Worm (Caenorhabditis elegans): ENCODE results near the gene F42A9.17.

The F42A9.17 gene

DNA sequence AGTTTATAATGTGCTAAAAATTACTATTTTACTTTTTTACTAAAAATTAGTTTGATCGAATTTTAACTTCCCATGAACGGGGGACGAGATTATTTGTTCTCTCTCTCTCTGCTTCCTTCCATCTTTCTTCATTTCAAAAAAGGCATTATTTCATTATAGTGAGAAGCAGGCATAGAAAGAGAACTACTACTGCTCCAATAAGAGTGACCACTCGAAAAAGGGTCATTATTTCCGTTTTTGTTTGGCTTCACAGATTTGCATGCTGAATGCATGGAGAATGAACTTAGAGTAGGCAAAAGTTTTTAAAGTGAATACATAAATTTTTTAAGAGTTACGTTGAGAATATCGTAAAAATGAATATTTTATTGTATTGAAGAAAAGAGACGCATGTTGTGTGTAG lies 41.0 kb downstream of the F42A9.17 start:
- no peak for TF ChIP-seq lag-1 (GFP tag; IDR thresholded peaks at IDR 0.05)
- TF ChIP-seq dox-1 (GFP tag; IDR thresholded peaks at IDR 0.05): no peak
- TF ChIP-seq ccch-3 (GFP tag; optimal IDR thresholded peaks at IDR 0.05): no peak
- no peak for TF ChIP-seq F39B2.1 (GFP tag; IDR thresholded peaks at IDR 0.05)
- TF ChIP-seq Y53F4B.3 (GFP tag; IDR thresholded peaks at IDR 0.05): no peak
- TF ChIP-seq let-607 (tag; optimal IDR thresholded peaks at IDR 0.05): no peak

DNA sequence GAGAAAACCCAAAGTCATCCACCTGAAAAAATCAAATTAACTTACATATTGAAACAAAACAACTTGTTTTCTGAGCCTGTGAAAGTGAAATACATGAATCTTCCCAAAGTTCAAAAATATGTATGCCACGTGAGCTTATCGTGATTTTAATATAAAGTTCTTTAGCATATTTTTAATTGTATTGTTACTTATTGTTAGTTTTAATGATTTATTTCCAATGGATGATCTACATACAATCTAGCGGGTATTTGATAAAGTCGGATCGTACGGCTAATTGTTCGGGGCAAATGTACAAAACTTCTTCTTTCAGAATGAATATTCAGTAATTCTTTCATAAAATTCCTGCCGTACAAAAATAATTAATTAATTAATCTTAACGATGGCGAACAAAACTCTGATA lies 41.5 kb downstream of the F42A9.17 start, which contains the start of gene Y59H11AM.4:
Y59H11AM.4 (minus strand) TSS at position 101 of the 400 bp plus-strand sequence.
- TF ChIP-seq ekl-4 (GFP tag; IDR thresholded peaks at IDR 0.05) (no peak), C17E4.6 (GFP tag; IDR thresholded peaks at IDR 0.05) (no peak), xnd-1 (tag; optimal IDR thresholded peaks at IDR 0.05) (no peak)
